Worm (Caenorhabditis elegans) whole organism, late embryonic: ENCODE measurements around the gene ZK353.4.

ENCODE experiments used
- C38D4.7 ChIP-seq: fragments of 200-800 bp; sonication (Bioruptor generic); optimal IDR thresholded peaks from 2 replicates; lab custom pipeline; 2018; ENCODE audit warnings: mild to moderate bottlenecking, missing genetic modification characterization, moderate library complexity, missing compliant biosample characterization
- K09A11.1 ChIP-seq: sonication (generic microtip); optimal IDR thresholded peaks from 2 replicates; lab custom pipeline; 2017; ENCODE audit warnings: antibody characterized with exemption, mild to moderate bottlenecking, missing genetic modification characterization, missing compliant biosample characterization; ENCODE audit not compliant: insufficient read depth
- Y22D7AL.16 ChIP-seq: sonication (generic microtip); optimal IDR thresholded peaks from 2 replicates; lab custom pipeline; 2016; ENCODE audit warnings: missing genetic modification characterization, missing compliant biosample characterization
- ama-1 ChIP-seq: fragments of 150-350 bp; optimal IDR thresholded peaks from 2 replicates; lab custom pipeline; 2014
- ceh-14 ChIP-seq: sonication (generic microtip); optimal IDR thresholded peaks from 2 replicates; lab custom pipeline; 2016; ENCODE audit warnings: missing genotype, missing genetic modification characterization, missing compliant biosample characterization
- ceh-18 ChIP-seq: sonication (generic microtip); optimal IDR thresholded peaks from 2 replicates; lab custom pipeline; 2016; ENCODE audit warnings: missing genetic modification characterization, missing compliant biosample characterization
- ceh-19 ChIP-seq: fragments of 200-800 bp; sonication (Bioruptor generic); optimal IDR thresholded peaks from 2 replicates; lab custom pipeline; 2018; ENCODE audit warnings: mild to moderate bottlenecking, missing genetic modification characterization, missing compliant biosample characterization
- ceh-2 ChIP-seq: sonication (generic microtip); optimal IDR thresholded peaks from 2 replicates; lab custom pipeline; 2016; ENCODE audit warnings: missing genotype, missing genetic modification characterization, missing compliant biosample characterization
- ceh-22 ChIP-seq: sonication (generic microtip); optimal IDR thresholded peaks from 2 replicates; lab custom pipeline; 2017; ENCODE audit warnings: missing biosample characterization, missing genetic modification characterization
- ceh-24 ChIP-seq: sonication (generic microtip); optimal IDR thresholded peaks from 2 replicates; lab custom pipeline; 2016; ENCODE audit warnings: mild to moderate bottlenecking, missing genetic modification characterization, missing compliant biosample characterization
- ceh-30 ChIP-seq: fragments of 150-350 bp; optimal IDR thresholded peaks from 2 replicates; lab custom pipeline; 2014; ENCODE audit warnings: missing biosample characterization, missing genetic modification characterization
- ceh-31 ChIP-seq: sonication (generic microtip); optimal IDR thresholded peaks from 2 replicates; lab custom pipeline; 2016; ENCODE audit warnings: missing genetic modification characterization, missing compliant biosample characterization
- ceh-45 ChIP-seq: fragments of 200-800 bp; sonication (Bioruptor generic); IDR thresholded peaks from 2 replicates; pipeline ENCODE4 v1.3.6; 2022; ENCODE audit warnings: missing genetic modification reagents, missing genetic modification characterization, missing compliant biosample characterization
- ceh-48 ChIP-seq: sonication (generic microtip); optimal IDR thresholded peaks from 2 replicates; lab custom pipeline; 2016; ENCODE audit warnings: missing genetic modification characterization, inconsistent platforms, missing compliant biosample characterization
- che-1 ChIP-seq: sonication (generic microtip); optimal IDR thresholded peaks from 2 replicates; lab custom pipeline; 2016; ENCODE audit warnings: mild to moderate bottlenecking, missing genetic modification characterization, missing compliant biosample characterization
- dmd-4 ChIP-seq: sonication (generic microtip); optimal IDR thresholded peaks from 2 replicates; lab custom pipeline; 2016; ENCODE audit warnings: borderline replicate concordance, missing genetic modification characterization, missing compliant biosample characterization
- dve-1 ChIP-seq: sonication (generic microtip); optimal IDR thresholded peaks from 2 replicates; lab custom pipeline; 2017; ENCODE audit warnings: antibody characterized with exemption, mild to moderate bottlenecking, missing genetic modification characterization, missing compliant biosample characterization
- elt-2 ChIP-seq: sonication (generic microtip); optimal IDR thresholded peaks from 2 replicates; lab custom pipeline; 2016; ENCODE audit warnings: missing genetic modification reagents, missing genetic modification characterization, missing compliant biosample characterization
- elt-4 ChIP-seq: sonication (generic microtip); optimal IDR thresholded peaks from 2 replicates; lab custom pipeline; 2016; ENCODE audit warnings: missing genetic modification characterization, missing compliant biosample characterization
- eyg-1 ChIP-seq: sonication (generic microtip); optimal IDR thresholded peaks from 2 replicates; lab custom pipeline; 2016; ENCODE audit warnings: missing genotype, missing genetic modification characterization, missing compliant biosample characterization
- fax-1 ChIP-seq: sonication (generic microtip); optimal IDR thresholded peaks from 2 replicates; lab custom pipeline; 2016; ENCODE audit warnings: missing genotype, missing genetic modification characterization, missing compliant biosample characterization
- gmeb-2 ChIP-seq: sonication (generic microtip); optimal IDR thresholded peaks from 2 replicates; lab custom pipeline; 2016; ENCODE audit warnings: missing genetic modification characterization, inconsistent platforms, missing compliant biosample characterization
- hlh-13 ChIP-seq: fragments of 200-800 bp; sonication (Bioruptor generic); optimal IDR thresholded peaks from 2 replicates; lab custom pipeline; 2018; ENCODE audit warnings: mild to moderate bottlenecking, missing genetic modification characterization, missing compliant biosample characterization
- hlh-30 ChIP-seq: sonication (generic microtip); optimal IDR thresholded peaks from 2 replicates; lab custom pipeline; 2017; ENCODE audit warnings: antibody characterized with exemption, missing genetic modification characterization, missing compliant biosample characterization; ENCODE audit not compliant: insufficient read depth
- hlh-6 ChIP-seq: sonication (generic microtip); optimal IDR thresholded peaks from 2 replicates; lab custom pipeline; 2016; ENCODE audit warnings: missing genotype, missing genetic modification characterization, missing compliant biosample characterization
- hlh-8 ChIP-seq: sonication (generic microtip); optimal IDR thresholded peaks from 2 replicates; lab custom pipeline; 2016; ENCODE audit warnings: missing genotype, missing genetic modification characterization, missing compliant biosample characterization
- lim-6 ChIP-seq: sonication (generic microtip); optimal IDR thresholded peaks from 2 replicates; lab custom pipeline; 2016; ENCODE audit warnings: missing genetic modification characterization, missing compliant biosample characterization
- lin-11 ChIP-seq: fragments of 200-800 bp; sonication (Bioruptor generic); optimal IDR thresholded peaks from 2 replicates; lab custom pipeline; 2018; ENCODE audit warnings: mild to moderate bottlenecking, missing genetic modification characterization, missing compliant biosample characterization
- mec-3 ChIP-seq: sonication (generic microtip); optimal IDR thresholded peaks from 2 replicates; lab custom pipeline; 2016; ENCODE audit warnings: borderline replicate concordance, missing genetic modification characterization, missing compliant biosample characterization
- nfya-1 ChIP-seq: sonication (generic microtip); optimal IDR thresholded peaks from 2 replicates; lab custom pipeline; 2017; ENCODE audit warnings: missing genetic modification characterization, mild to moderate bottlenecking, missing compliant biosample characterization, antibody characterized with exemption, moderate library complexity
- npax-4 ChIP-seq: sonication (generic microtip); optimal IDR thresholded peaks from 2 replicates; lab custom pipeline; 2016; ENCODE audit warnings: missing genetic modification characterization, missing compliant biosample characterization
- odd-2 ChIP-seq: sonication (generic microtip); optimal IDR thresholded peaks from 2 replicates; lab custom pipeline; 2017; ENCODE audit warnings: antibody characterized with exemption, mild to moderate bottlenecking, missing genetic modification characterization, missing compliant biosample characterization
- pag-3 ChIP-seq: sonication (generic microtip); optimal IDR thresholded peaks from 2 replicates; lab custom pipeline; 2016; ENCODE audit warnings: missing compliant biosample characterization, missing genetic modification characterization, borderline replicate concordance
- pat-9 ChIP-seq: fragments of 200-800 bp; sonication (Bioruptor generic); optimal IDR thresholded peaks from 2 replicates; lab custom pipeline; 2018; ENCODE audit warnings: mild to moderate bottlenecking, missing genetic modification characterization, moderate library complexity, missing compliant biosample characterization
- pax-1 ChIP-seq: fragments of 150-350 bp; optimal IDR thresholded peaks from 2 replicates; lab custom pipeline; 2014; ENCODE audit warnings: missing biosample characterization, missing genetic modification characterization
- pha-4 ChIP-seq: fragments of 150-350 bp; optimal IDR thresholded peaks from 2 replicates; lab custom pipeline; 2018; ENCODE audit warnings: missing biosample characterization, missing genetic modification reagents, missing genetic modification characterization
- pqm-1 ChIP-seq: sonication (generic microtip); optimal IDR thresholded peaks from 2 replicates; lab custom pipeline; 2016; ENCODE audit warnings: missing genetic modification characterization, missing compliant biosample characterization
- rnt-1 ChIP-seq: sonication (generic microtip); optimal IDR thresholded peaks from 2 replicates; lab custom pipeline; 2016; ENCODE audit warnings: missing genetic modification characterization, missing compliant biosample characterization
- sox-2 ChIP-seq: fragments of 200-800 bp; sonication (Bioruptor generic); IDR thresholded peaks from 2 replicates; pipeline ENCODE4 v1.3.6; 2022; ENCODE audit warnings: missing genetic modification reagents, missing genetic modification characterization, missing compliant biosample characterization
- syd-9 ChIP-seq: sonication (generic microtip); optimal IDR thresholded peaks from 2 replicates; lab custom pipeline; 2016; ENCODE audit warnings: mild to moderate bottlenecking, missing genetic modification characterization, moderate library complexity, missing compliant biosample characterization
- tbx-2 ChIP-seq: sonication (generic microtip); optimal IDR thresholded peaks from 2 replicates; lab custom pipeline; 2016; ENCODE audit warnings: missing genetic modification characterization, missing compliant biosample characterization
- ttx-3 ChIP-seq: sonication (generic microtip); optimal IDR thresholded peaks from 2 replicates; lab custom pipeline; 2016; ENCODE audit warnings: missing genetic modification reagents, missing genetic modification characterization, missing compliant biosample characterization
- unc-3 ChIP-seq, 2 experiments: fragments of 200-800 bp in 1 of 2; sonication (Bioruptor generic) in 1 of 2; sonication (generic microtip) in 1 of 2; conservative IDR thresholded peaks in 1 of 2; optimal IDR thresholded peaks in 1 of 2; 2 replicates each; pipeline versions ENCODE4 v1.3.6 to Lab custom; 2016 to 2022; ENCODE audit warnings: missing compliant biosample characterization in 2 of 2, missing genetic modification characterization in 2 of 2, missing genetic modification reagents in 1 of 2
- unc-42 ChIP-seq: sonication (generic microtip); optimal IDR thresholded peaks from 2 replicates; lab custom pipeline; 2016; ENCODE audit warnings: missing genotype, missing genetic modification characterization, missing compliant biosample characterization
- unc-55 ChIP-seq: sonication (generic microtip); optimal IDR thresholded peaks from 2 replicates; lab custom pipeline; 2017; ENCODE audit warnings: missing biosample characterization, missing genetic modification reagents, missing genetic modification characterization
- zip-5 ChIP-seq: sonication (generic microtip); optimal IDR thresholded peaks from 2 replicates; lab custom pipeline; 2016; ENCODE audit warnings: missing genetic modification characterization, missing compliant biosample characterization
- ztf-16 ChIP-seq: sonication (generic microtip); optimal IDR thresholded peaks from 2 replicates; lab custom pipeline; 2017; ENCODE audit warnings: missing genetic modification characterization, missing compliant biosample characterization

Gene ZK353.4

ce11 chrIII:8363253-8364061 is 26.0 kb downstream of the ZK353.4 start, which contains the start of gene R05D3.3:
Gene R05D3.3, plus strand, starts transcription at chrIII:8364011.
- TF ChIP-seq ceh-19 (no peak), ama-1 (lab: Kevin White, UChicago) (no peak), K09A11.1 (no peak), che-1 (tag; lab: Kevin White, UChicago) (no peak), pag-3 (tag; lab: Kevin White, UChicago) (no peak), tbx-2 (tag; lab: Kevin White, UChicago) (no peak), hlh-13 (GFP tag; lab: Kevin White, UChicago) (no peak), ceh-14 (tag; lab: Kevin White, UChicago) (no peak), C38D4.7 (GFP tag; lab: Kevin White, UChicago) (no peak), ceh-45 (no peak), sox-2 (GFP tag; lab: Robert Waterston, UW) (no peak)

ce11 chrIII:8358213-8358672 is 31.2 kb downstream of the ZK353.4 start, which contains the start of the genes R05D3.8 and rfp-1:
Gene R05D3.8, minus strand, starts transcription at chrIII:8358327.
Gene rfp-1, plus strand, starts transcription at chrIII:8358622.
- TF ChIP-seq pha-4 (tag; lab: Kevin White, UChicago) (no peak), ama-1 (lab: Kevin White, UChicago) (no peak), elt-2 (tag; lab: Kevin White, UChicago) (no peak), ceh-19 (no peak), dmd-4 (tag; lab: Kevin White, UChicago) (no peak), pag-3 (tag; lab: Kevin White, UChicago) (no peak), ceh-2 (no peak), ttx-3 (tag; lab: Kevin White, UChicago) (no peak), pat-9 (no peak), gmeb-2 (no peak), tbx-2 (tag; lab: Kevin White, UChicago) (no peak), mec-3 (tag; lab: Kevin White, UChicago) (no peak), eyg-1 (tag; lab: Kevin White, UChicago) (no peak), Y22D7AL.16 (no peak), dve-1 (tag; lab: Kevin White, UChicago) (peak; percentile 44), syd-9 (tag; lab: Kevin White, UChicago) (no peak), unc-3 (GFP tag; conservative IDR thresholded peaks at IDR 0.05; lab: Robert Waterston, UW) (no peak), unc-3 (tag; optimal IDR thresholded peaks at IDR 0.05; lab: Kevin White, UChicago) (no peak), hlh-30 (tag; lab: Kevin White, UChicago) (peak; percentile 40), ceh-18 (tag; lab: Kevin White, UChicago) (peak; percentile 35), ceh-30 (peak; percentile 15), pax-1 (peak; percentile 47), pqm-1 (tag; lab: Kevin White, UChicago) (no peak), odd-2 (tag; lab: Kevin White, UChicago) (no peak), hlh-13 (GFP tag; lab: Kevin White, UChicago) (no peak), lim-6 (tag; lab: Kevin White, UChicago) (no peak), ceh-31 (tag; lab: Kevin White, UChicago) (peak; percentile 49), ceh-48 (tag; lab: Kevin White, UChicago) (no peak), ceh-24 (tag; lab: Kevin White, UChicago) (no peak), elt-4 (tag; lab: Kevin White, UChicago) (no peak), rnt-1 (tag; lab: Kevin White, UChicago) (peak; percentile 46), unc-55 (GFP tag; lab: Kevin White, UChicago) (peak; percentile 52), C38D4.7 (GFP tag; lab: Kevin White, UChicago) (no peak), npax-4 (no peak), lin-11 (tag; lab: Kevin White, UChicago) (no peak), hlh-8 (tag; lab: Kevin White, UChicago) (no peak), unc-42 (tag; lab: Kevin White, UChicago) (peak; percentile 53), ceh-14 (tag; lab: Kevin White, UChicago) (no peak), ztf-16 (tag; lab: Kevin White, UChicago) (no peak), hlh-6 (tag; lab: Kevin White, UChicago) (no peak), ceh-22 (no peak), K09A11.1 (peak; percentile 13), nfya-1 (tag; lab: Kevin White, UChicago) (peak; percentile 71), ceh-45 (no peak), zip-5 (no peak), fax-1 (tag; lab: Kevin White, UChicago) (no peak)
